Worm (Caenorhabditis elegans): ENCODE data around the gene R10E11.9.

R10E11.9 gene

ce11 chrIII:9780665-9781304 is 12.7 kb downstream of the R10E11.9 start, which contains the start of gene vha-1:
TSS of gene vha-1 (plus strand) at chrIII:9781254.
- no peak for TF ChIP-seq sptf-1 (tag; optimal IDR thresholded peaks at IDR 0.05)
- TF ChIP-seq unc-62 (GFP tag; optimal IDR thresholded peaks at IDR 0.05) = peak; percentile 60
- peak; percentile 94 for TF ChIP-seq mep-1 (tag; optimal IDR thresholded peaks at IDR 0.05)
- no peak for TF ChIP-seq flh-1 (GFP tag; optimal IDR thresholded peaks at IDR 0.05)
- no peak for TF ChIP-seq zip-8 (tag; optimal IDR thresholded peaks at IDR 0.05)
- TF ChIP-seq unc-120 (tag; optimal IDR thresholded peaks at IDR 0.05; ENCODE audit: poor library complexity, severe bottlenecking) = peak; percentile 82
- TF ChIP-seq ces-1 (GFP tag; optimal IDR thresholded peaks at IDR 0.05) = peak; percentile 45
- TF ChIP-seq lin-32 (GFP tag; optimal IDR thresholded peaks at IDR 0.05) = no peak
- TF ChIP-seq blmp-1 (tag; optimal IDR thresholded peaks at IDR 0.05) = no peak
- peak; percentile 86 for TF ChIP-seq ceh-39 (tag; optimal IDR thresholded peaks at IDR 0.05)
- no peak for TF ChIP-seq snpc-4 (tag; optimal IDR thresholded peaks at IDR 0.05)
- TF ChIP-seq bed-3 (GFP tag; optimal IDR thresholded peaks at IDR 0.05) = no peak
- no peak for TF ChIP-seq elt-3 (tag; optimal IDR thresholded peaks at IDR 0.05)
- peak; percentile 89 for TF ChIP-seq pha-4 (tag; optimal IDR thresholded peaks at IDR 0.05)
- TF ChIP-seq nhr-12 (tag; optimal IDR thresholded peaks at IDR 0.05) = no peak
- peak; percentile 34 for TF ChIP-seq M03D4.4 (tag; optimal IDR thresholded peaks at IDR 0.05)
- TF ChIP-seq mab-5 (tag; optimal IDR thresholded peaks at IDR 0.05) = no peak
- no peak for TF ChIP-seq cnd-1 (tag; optimal IDR thresholded peaks at IDR 0.05)
- TF ChIP-seq lin-13 (tag; optimal IDR thresholded peaks at IDR 0.05) = peak; percentile 85
- peak; percentile 32 for TF ChIP-seq hlh-1 (tag; optimal IDR thresholded peaks at IDR 0.05)
- peak; percentile 81 for TF ChIP-seq nhr-237 (tag; optimal IDR thresholded peaks at IDR 0.05)
- no peak for TF ChIP-seq nhr-76 (tag; optimal IDR thresholded peaks at IDR 0.05)
- no peak for TF ChIP-seq elt-1 (tag; optimal IDR thresholded peaks at IDR 0.05; ENCODE audit: borderline replicate concordance, insufficient read depth)
- peak; percentile 17 for TF ChIP-seq drap-1 (GFP tag; optimal IDR thresholded peaks at IDR 0.05)
- TF ChIP-seq nhr-28 (tag; optimal IDR thresholded peaks at IDR 0.05) = no peak
- TF ChIP-seq lsy-2 (tag; optimal IDR thresholded peaks at IDR 0.05) = peak; percentile 91
- no peak for TF ChIP-seq mls-2 (tag; optimal IDR thresholded peaks at IDR 0.05)
- no peak for TF ChIP-seq ztf-11 (tag; optimal IDR thresholded peaks at IDR 0.05)

ce11 chrIII:9780254-9780653 is 13.2 kb downstream of the R10E11.9 start, which contains the start of gene sqv-3:
TSS of gene sqv-3 (minus strand) at chrIII:9780354.
- no peak for TF ChIP-seq nhr-12 (tag; optimal IDR thresholded peaks at IDR 0.05)
- TF ChIP-seq ceh-83 (GFP tag; optimal IDR thresholded peaks at IDR 0.05) = no peak
- TF ChIP-seq drap-1 (GFP tag; optimal IDR thresholded peaks at IDR 0.05) = no peak
- no peak for TF ChIP-seq unc-62 (GFP tag; optimal IDR thresholded peaks at IDR 0.05)
- TF ChIP-seq lin-32 (GFP tag; optimal IDR thresholded peaks at IDR 0.05) = no peak
- no peak for TF ChIP-seq bed-3 (GFP tag; optimal IDR thresholded peaks at IDR 0.05)
- no peak for TF ChIP-seq unc-39 (tag; optimal IDR thresholded peaks at IDR 0.05)
- no peak for TF ChIP-seq snpc-4 (tag; optimal IDR thresholded peaks at IDR 0.05)
- TF ChIP-seq ces-1 (GFP tag; optimal IDR thresholded peaks at IDR 0.05) = no peak
- TF ChIP-seq ceh-39 (tag; optimal IDR thresholded peaks at IDR 0.05) = no peak
- no peak for TF ChIP-seq elt-3 (tag; optimal IDR thresholded peaks at IDR 0.05)
- TF ChIP-seq M03D4.4 (tag; optimal IDR thresholded peaks at IDR 0.05) = no peak
- no peak for TF ChIP-seq elt-1 (tag; optimal IDR thresholded peaks at IDR 0.05; ENCODE audit: borderline replicate concordance, insufficient read depth)
- TF ChIP-seq flh-1 (GFP tag; optimal IDR thresholded peaks at IDR 0.05) = no peak

- TF ChIP-seq unc-62 (GFP tag; optimal IDR thresholded peaks at IDR 0.05) = no peak
- TF ChIP-seq nhr-237 (tag; optimal IDR thresholded peaks at IDR 0.05) = no peak
- TF ChIP-seq sptf-1 (tag; optimal IDR thresholded peaks at IDR 0.05) = no peak
- no peak for TF ChIP-seq M03D4.4 (tag; optimal IDR thresholded peaks at IDR 0.05)
- no peak for TF ChIP-seq mls-2 (tag; optimal IDR thresholded peaks at IDR 0.05)
- TF ChIP-seq flh-1 (GFP tag; optimal IDR thresholded peaks at IDR 0.05) = no peak
- no peak for TF ChIP-seq zip-8 (tag; optimal IDR thresholded peaks at IDR 0.05)
- TF ChIP-seq ceh-43 (GFP tag; optimal IDR thresholded peaks at IDR 0.05) = no peak
- TF ChIP-seq ztf-11 (tag; optimal IDR thresholded peaks at IDR 0.05) = no peak
- TF ChIP-seq lsy-2 (tag; optimal IDR thresholded peaks at IDR 0.05) = no peak
- no peak for TF ChIP-seq unc-120 (tag; optimal IDR thresholded peaks at IDR 0.05; ENCODE audit: poor library complexity, severe bottlenecking)
- no peak for TF ChIP-seq nhr-2 (tag; optimal IDR thresholded peaks at IDR 0.05)
- no peak for TF ChIP-seq ceh-83 (GFP tag; optimal IDR thresholded peaks at IDR 0.05)
Measured at ce11 chrIII:9779080-9779479, 14.4 kb downstream of the R10E11.9 start.

ce11 chrIII:9776323-9776722 is 17.1 kb downstream of the R10E11.9 start, which contains the start of gene usp-46:
TSS of gene usp-46 (plus strand) at chrIII:9776623.
- TF ChIP-seq ceh-39 (tag; optimal IDR thresholded peaks at IDR 0.05) (peak; percentile 16), unc-120 (tag; optimal IDR thresholded peaks at IDR 0.05; ENCODE audit: poor library complexity, severe bottlenecking) (peak; percentile 20), pha-4 (tag; optimal IDR thresholded peaks at IDR 0.05) (no peak)
